Fruit fly (Drosophila melanogaster): ENCODE data around the gene CG9175.

CG9175 gene

dm6 chr2L:6073894-6074293, 24.9 kb downstream of the CG9175 start:
- TF ChIP-seq CG1620 (GFP tag; optimal IDR thresholded peaks at IDR 0.05) (no peak), CG12768 (GFP tag; optimal IDR thresholded peaks at IDR 0.05) (no peak), CG11617 (GFP tag; optimal IDR thresholded peaks at IDR 0.05) (no peak), kay (GFP tag; ENCODE audit: borderline replicate concordance) (no peak), pad (GFP tag; optimal IDR thresholded peaks at IDR 0.05) (no peak), toe (GFP tag; optimal IDR thresholded peaks at IDR 0.05) (no peak), Crg-1 (GFP tag; optimal IDR thresholded peaks at IDR 0.05) (no peak), CG7045 (GFP tag; optimal IDR thresholded peaks at IDR 0.05) (no peak), tj (GFP tag; optimal IDR thresholded peaks at IDR 0.05) (no peak), Clk (GFP tag; optimal IDR thresholded peaks at IDR 0.05) (no peak), ovo (GFP tag; optimal IDR thresholded peaks at IDR 0.05) (no peak), CG7101 (tag; optimal IDR thresholded peaks at IDR 0.05) (no peak), CG33017 (tag; optimal IDR thresholded peaks at IDR 0.05) (no peak), bab1 (GFP tag; optimal IDR thresholded peaks at IDR 0.05) (no peak)

- no peak for TF ChIP-seq cic (GFP tag; optimal IDR thresholded peaks at IDR 0.05)
- no peak for TF ChIP-seq bab1 (GFP tag; optimal IDR thresholded peaks at IDR 0.05)
Measured at dm6 chr2L:6072124-6072523, 26.6 kb downstream of the CG9175 start.

- no peak for TF ChIP-seq Hr96 (GFP tag; optimal IDR thresholded peaks at IDR 0.05)
- no peak for TF ChIP-seq kay (GFP tag; ENCODE audit: borderline replicate concordance)
- no peak for TF ChIP-seq CG5204 (GFP tag; optimal IDR thresholded peaks at IDR 0.05)
- TF ChIP-seq cic (GFP tag; optimal IDR thresholded peaks at IDR 0.05): peak; percentile 14
- TF ChIP-seq CG33017 (tag; optimal IDR thresholded peaks at IDR 0.05): peak; percentile 53
- peak; percentile 70 for TF ChIP-seq CG14711 (tag; optimal IDR thresholded peaks at IDR 0.05)
- TF ChIP-seq CG12768 (GFP tag; optimal IDR thresholded peaks at IDR 0.05): peak; percentile 60
- TF ChIP-seq Clk (GFP tag; optimal IDR thresholded peaks at IDR 0.05): peak; percentile 44
- no peak for TF ChIP-seq Crg-1 (GFP tag; optimal IDR thresholded peaks at IDR 0.05)
- TF ChIP-seq pad (GFP tag; optimal IDR thresholded peaks at IDR 0.05): peak; percentile 42
- TF ChIP-seq toe (GFP tag; optimal IDR thresholded peaks at IDR 0.05): peak; percentile 85
- peak; percentile 36 for TF ChIP-seq bab1 (GFP tag; optimal IDR thresholded peaks at IDR 0.05)
- TF ChIP-seq CG1620 (GFP tag; optimal IDR thresholded peaks at IDR 0.05): peak; percentile 56
- peak; percentile 35 for TF ChIP-seq ovo (GFP tag; optimal IDR thresholded peaks at IDR 0.05)
- peak; percentile 82 for TF ChIP-seq CG11617 (GFP tag; optimal IDR thresholded peaks at IDR 0.05)
- no peak for TF ChIP-seq cnc (optimal IDR thresholded peaks at IDR 0.05)
- peak; percentile 39 for TF ChIP-seq tj (GFP tag; optimal IDR thresholded peaks at IDR 0.05)
- TF ChIP-seq CG7045 (GFP tag; optimal IDR thresholded peaks at IDR 0.05): peak; percentile 74
- peak; percentile 68 for TF ChIP-seq CG7101 (tag; optimal IDR thresholded peaks at IDR 0.05)
- peak; percentile 64 for TF ChIP-seq Mnt (GFP tag; optimal IDR thresholded peaks at IDR 0.05)
Measured at dm6 chr2L:6070656-6071231, 28.0 kb downstream of the CG9175 start, which contains the start of the genes CG9154 and Kr-h2. CG9154 (minus strand) TSS chr2L:6070686. Kr-h2 (plus strand) TSS chr2L:6070990.

dm6 chr2L:6068544-6069251, 30.1 kb downstream of the CG9175 start, which contains the start of the genes CG9150 and Pfdn1:
CG9150 (minus strand) TSS chr2L:6068594.
Pfdn1 (plus strand) TSS chr2L:6069079.
- TF ChIP-seq Mnt (GFP tag; optimal IDR thresholded peaks at IDR 0.05): peak; percentile 66
- no peak for TF ChIP-seq CG7045 (GFP tag; optimal IDR thresholded peaks at IDR 0.05)
- peak; percentile 66 for TF ChIP-seq bab1 (GFP tag; optimal IDR thresholded peaks at IDR 0.05)
- TF ChIP-seq CG11617 (GFP tag; optimal IDR thresholded peaks at IDR 0.05): no peak
- TF ChIP-seq tj (GFP tag; optimal IDR thresholded peaks at IDR 0.05): peak; percentile 16
- peak; percentile 22 for TF ChIP-seq CG7101 (tag; optimal IDR thresholded peaks at IDR 0.05)
- no peak for TF ChIP-seq kay (GFP tag; ENCODE audit: borderline replicate concordance)
- TF ChIP-seq CG5204 (GFP tag; optimal IDR thresholded peaks at IDR 0.05): no peak
- TF ChIP-seq toe (GFP tag; optimal IDR thresholded peaks at IDR 0.05): no peak
- no peak for TF ChIP-seq Hr96 (GFP tag; optimal IDR thresholded peaks at IDR 0.05)

- TF ChIP-seq CG7045 (GFP tag; optimal IDR thresholded peaks at IDR 0.05) (peak; percentile 89), cic (GFP tag; optimal IDR thresholded peaks at IDR 0.05) (peak; percentile 85), CG33017 (tag; optimal IDR thresholded peaks at IDR 0.05) (peak; percentile 99), CG14711 (tag; optimal IDR thresholded peaks at IDR 0.05) (peak; percentile 98), CG12768 (GFP tag; optimal IDR thresholded peaks at IDR 0.05) (peak; percentile 97), kay (GFP tag; ENCODE audit: borderline replicate concordance) (no peak), ovo (GFP tag; optimal IDR thresholded peaks at IDR 0.05) (no peak), CG5204 (GFP tag; optimal IDR thresholded peaks at IDR 0.05) (no peak), Hr96 (GFP tag; optimal IDR thresholded peaks at IDR 0.05) (peak; percentile 87), bab1 (GFP tag; optimal IDR thresholded peaks at IDR 0.05) (peak; percentile 99), tj (GFP tag; optimal IDR thresholded peaks at IDR 0.05) (peak; percentile 88), toe (GFP tag; optimal IDR thresholded peaks at IDR 0.05) (peak; percentile 54), CG1620 (GFP tag; optimal IDR thresholded peaks at IDR 0.05) (peak; percentile 71), Clk (GFP tag; optimal IDR thresholded peaks at IDR 0.05) (peak; percentile 67), CG11617 (GFP tag; optimal IDR thresholded peaks at IDR 0.05) (peak; percentile 93), cnc (optimal IDR thresholded peaks at IDR 0.05) (no peak), Crg-1 (GFP tag; optimal IDR thresholded peaks at IDR 0.05) (peak; percentile 95), CG7101 (tag; optimal IDR thresholded peaks at IDR 0.05) (peak; percentile 99), pad (GFP tag; optimal IDR thresholded peaks at IDR 0.05) (peak; percentile 88), Mnt (GFP tag; optimal IDR thresholded peaks at IDR 0.05) (peak; percentile 78)
Measured at dm6 chr2L:6065823-6066222, 32.9 kb downstream of the CG9175 start, which contains the start of the genes Fbw5 and CG9147. Fbw5 (minus strand) TSS chr2L:6065953. CG9147 (plus strand) TSS chr2L:6065997.
